Worm (Caenorhabditis elegans) whole organism, young adult: ENCODE measurements around the gene sre-35.

Experiments
- aptf-3 ChIP-seq: fragments of 200-800 bp; sonication (Bioruptor generic); IDR thresholded peaks from 2 replicates; pipeline ENCODE4 v1.3.6; 2022; ENCODE audit warnings: missing genetic modification characterization, missing compliant biosample characterization
- him-1 ChIP-seq: sonication (generic microtip); optimal IDR thresholded peaks from 2 replicates; lab custom pipeline; 2016; ENCODE audit warnings: missing genotype, missing genetic modification reagents, missing genetic modification characterization, missing compliant biosample characterization

DNA sequence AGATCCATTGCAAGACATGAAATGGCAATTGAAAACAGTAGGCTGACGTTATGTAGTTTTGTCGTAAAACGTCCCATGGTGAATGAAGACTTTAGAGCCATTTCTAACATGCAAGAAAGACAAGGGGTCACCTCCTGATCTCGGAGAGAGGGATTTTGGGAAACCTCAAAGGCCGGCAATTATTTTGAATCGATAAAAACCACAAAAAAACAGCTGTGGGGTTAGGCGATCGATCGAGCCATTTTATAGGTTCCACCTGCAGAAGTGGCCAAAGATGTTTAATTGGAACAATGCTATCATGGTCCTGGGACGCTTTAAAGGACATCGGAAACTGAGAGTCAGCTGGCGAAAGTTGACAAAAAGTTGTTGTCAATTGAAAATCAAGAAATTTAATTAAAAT, 37.8 kb downstream of the sre-35 start, which contains the start of gene Y57A10C.11:
- no peak for TF ChIP-seq aptf-3 (GFP tag; lab: Robert Waterston, UW)
- TF ChIP-seq him-1 (tag; lab: Kevin White, UChicago), result no peak
